Worm (Caenorhabditis elegans): ENCODE measurements around the gene F26F2.11.

The F26F2.11 gene

DNA sequence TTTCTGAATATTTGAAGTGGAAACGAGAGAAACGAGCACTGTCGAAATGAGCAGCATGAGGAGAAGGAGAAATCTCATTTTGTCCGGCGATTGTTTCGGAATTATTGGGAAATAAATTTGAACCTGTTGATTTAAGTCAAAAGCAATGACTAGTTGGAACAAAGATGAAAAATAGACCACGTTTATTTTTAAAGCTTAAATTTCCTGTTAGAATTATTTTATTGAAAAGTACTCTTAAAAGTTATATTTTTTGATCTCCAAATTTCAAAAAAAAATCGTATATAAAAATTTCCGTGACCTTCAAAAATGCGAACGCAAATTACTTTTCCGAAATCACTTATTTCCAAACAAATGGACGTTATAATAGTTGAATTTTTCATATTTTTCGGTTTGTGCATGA is at the start of gene F26F2.11:
Gene F26F2.11, minus strand, starts transcription at position 101 of the 400 bp plus-strand sequence.
- TF ChIP-seq unc-55 (GFP tag; optimal IDR thresholded peaks at IDR 0.05) (no peak), mab-5 (tag; optimal IDR thresholded peaks at IDR 0.05) (no peak), nhr-10 (tag; optimal IDR thresholded peaks at IDR 0.05) (no peak), blmp-1 (tag; optimal IDR thresholded peaks at IDR 0.05; ENCODE audit: insufficient read depth) (no peak)

ce11 chrV:20641896-20642295 is 46.3 kb upstream of the F26F2.11 start, which contains the start of gene srxa-15:
Gene srxa-15 (plus strand): TSS chrV:20642196.
- no peak for TF ChIP-seq elt-3 (tag; optimal IDR thresholded peaks at IDR 0.05)
- no peak for TF ChIP-seq ZK546.5 (tag; optimal IDR thresholded peaks at IDR 0.05)
- TF ChIP-seq fos-1 (tag; optimal IDR thresholded peaks at IDR 0.05), result no peak
- no peak for TF ChIP-seq mab-5 (tag; optimal IDR thresholded peaks at IDR 0.05)
- no peak for TF ChIP-seq snpc-4 (tag; optimal IDR thresholded peaks at IDR 0.05)
- TF ChIP-seq skn-1 (tag; optimal IDR thresholded peaks at IDR 0.05), result no peak
- no peak for TF ChIP-seq lin-39 (tag; optimal IDR thresholded peaks at IDR 0.05)
- no peak for TF ChIP-seq elt-1 (tag; optimal IDR thresholded peaks at IDR 0.05)
- TF ChIP-seq ceh-82 (tag; optimal IDR thresholded peaks at IDR 0.05), result no peak
- no peak for TF ChIP-seq nhr-129 (tag; optimal IDR thresholded peaks at IDR 0.05)
- TF ChIP-seq blmp-1 (tag; optimal IDR thresholded peaks at IDR 0.05; ENCODE audit: insufficient read depth), result no peak
- TF ChIP-seq ztf-1 (GFP tag; conservative IDR thresholded peaks at IDR 0.05), result no peak
- no peak for TF ChIP-seq ama-1 (optimal IDR thresholded peaks at IDR 0.05)
- no peak for TF ChIP-seq Y55F3AM.14 (GFP tag; optimal IDR thresholded peaks at IDR 0.05)
- no peak for TF ChIP-seq crh-2 (tag; optimal IDR thresholded peaks at IDR 0.05)

- TF ChIP-seq zag-1 (tag; optimal IDR thresholded peaks at IDR 0.05), result no peak
- no peak for TF ChIP-seq egl-27 (tag; optimal IDR thresholded peaks at IDR 0.05)
- no peak for TF ChIP-seq nhr-21 (tag; optimal IDR thresholded peaks at IDR 0.05)
- TF ChIP-seq nhr-25 (tag; optimal IDR thresholded peaks at IDR 0.05), result no peak
- no peak for TF ChIP-seq lin-39 (tag; optimal IDR thresholded peaks at IDR 0.05)
- TF ChIP-seq lin-13 (GFP tag; optimal IDR thresholded peaks at IDR 0.05), result no peak
- TF ChIP-seq aly-2 (tag; optimal IDR thresholded peaks at IDR 0.05), result no peak
- no peak for TF ChIP-seq elt-1 (tag; optimal IDR thresholded peaks at IDR 0.05)
- TF ChIP-seq mdl-1 (tag; optimal IDR thresholded peaks at IDR 0.05), result no peak
- no peak for TF ChIP-seq gmeb-1 (tag; optimal IDR thresholded peaks at IDR 0.05)
- no peak for TF ChIP-seq nhr-23 (tag; optimal IDR thresholded peaks at IDR 0.05)
- no peak for TF ChIP-seq F13H6.1 (tag; optimal IDR thresholded peaks at IDR 0.05)
- no peak for TF ChIP-seq ceh-16 (tag; optimal IDR thresholded peaks at IDR 0.05)
- TF ChIP-seq blmp-1 (tag; optimal IDR thresholded peaks at IDR 0.05; ENCODE audit: insufficient read depth), result no peak
- no peak for TF ChIP-seq mbf-1 (tag; optimal IDR thresholded peaks at IDR 0.05)
- no peak for TF ChIP-seq nhr-129 (tag; optimal IDR thresholded peaks at IDR 0.05)
Measured at ce11 chrV:20639294-20639693, 43.7 kb upstream of the F26F2.11 start, which contains the start of gene srxa-14. Gene srxa-14 (plus strand): TSS chrV:20639594.

- no peak for TF ChIP-seq sma-9 (GFP tag; optimal IDR thresholded peaks at IDR 0.05)
- no peak for TF ChIP-seq sma-9 (tag; optimal IDR thresholded peaks at IDR 0.05)
- TF ChIP-seq gmeb-1 (tag; optimal IDR thresholded peaks at IDR 0.05), result no peak
- TF ChIP-seq mab-5 (tag; optimal IDR thresholded peaks at IDR 0.05), result no peak
- no peak for TF ChIP-seq Y55F3AM.14 (GFP tag; optimal IDR thresholded peaks at IDR 0.05)
- no peak for TF ChIP-seq nhr-129 (tag; optimal IDR thresholded peaks at IDR 0.05)
- no peak for TF ChIP-seq aly-2 (tag; optimal IDR thresholded peaks at IDR 0.05)
- TF ChIP-seq skn-1 (tag; optimal IDR thresholded peaks at IDR 0.05), result no peak
- no peak for TF ChIP-seq ceh-82 (tag; optimal IDR thresholded peaks at IDR 0.05)
- TF ChIP-seq egl-27 (tag; optimal IDR thresholded peaks at IDR 0.05), result no peak
- TF ChIP-seq mdl-1 (tag; optimal IDR thresholded peaks at IDR 0.05), result no peak
- no peak for TF ChIP-seq lin-11 (tag; optimal IDR thresholded peaks at IDR 0.05)
- TF ChIP-seq F13H6.1 (tag; optimal IDR thresholded peaks at IDR 0.05), result no peak
- no peak for TF ChIP-seq peb-1 (tag; optimal IDR thresholded peaks at IDR 0.05)
- TF ChIP-seq ztf-11 (tag; optimal IDR thresholded peaks at IDR 0.05), result no peak
- TF ChIP-seq unc-62 (GFP tag; optimal IDR thresholded peaks at IDR 0.05), result no peak
- no peak for TF ChIP-seq R02D3.7 (tag; optimal IDR thresholded peaks at IDR 0.05)
- TF ChIP-seq lsy-2 (tag; optimal IDR thresholded peaks at IDR 0.05), result no peak
- no peak for TF ChIP-seq nhr-21 (tag; optimal IDR thresholded peaks at IDR 0.05)
- no peak for TF ChIP-seq snpc-4 (tag; optimal IDR thresholded peaks at IDR 0.05)
- TF ChIP-seq sma-3 (GFP tag; optimal IDR thresholded peaks at IDR 0.05), result no peak
Measured at ce11 chrV:20638344-20638743, 42.8 kb upstream of the F26F2.11 start, which contains the start of gene Y44A6B.3. Gene Y44A6B.3 (minus strand): TSS chrV:20638444.

Measured in whole organism, L2 larva.